Fruit fly (Drosophila melanogaster): ENCODE results near the gene nis.

The nis gene

dm6 chr2L:1629206-1629959, 42.4 kb upstream of the nis start (continued):
- TF ChIP-seq CG9932 (GFP tag; IDR thresholded peaks at IDR 0.05) (peak; percentile 79), CG6791 (GFP tag; IDR thresholded peaks at IDR 0.05; ENCODE audit: partially characterized antibody) (no peak), kni (GFP tag; optimal IDR thresholded peaks at IDR 0.05) (no peak), ash1 (GFP tag; optimal IDR thresholded peaks at IDR 0.05) (no peak), E2f1 (GFP tag; IDR thresholded peaks at IDR 0.05) (peak; percentile 62), Nf-YC (tag; optimal IDR thresholded peaks at IDR 0.05) (peak; percentile 17), CG10959 (GFP tag; IDR thresholded peaks at IDR 0.05) (no peak), CG4617 (GFP tag; optimal IDR thresholded peaks at IDR 0.05; ENCODE audit: borderline replicate concordance) (no peak), Usf (GFP tag; optimal IDR thresholded peaks at IDR 0.05) (peak; percentile 61), hth (optimal IDR thresholded peaks at IDR 0.05) (no peak), Dbx (GFP tag; IDR thresholded peaks at IDR 0.05) (0 out of 3 replicates have a peak, but pooled peaks have one; percentile 62), luna (GFP tag; optimal IDR thresholded peaks at IDR 0.05) (no peak), CG33213 (GFP tag; optimal IDR thresholded peaks at IDR 0.05) (no peak), Ets97D (GFP tag; optimal IDR thresholded peaks at IDR 0.05) (no peak), toy (GFP tag; IDR thresholded peaks at IDR 0.05) (no peak), CG10274 (GFP tag; optimal IDR thresholded peaks at IDR 0.05) (peak; percentile 37), hb (GFP tag; IDR thresholded peaks at IDR 0.05; ENCODE audit: partially characterized antibody) (no peak), CG31441 (GFP tag; IDR thresholded peaks at IDR 0.05) (0 out of 2 replicates have a peak, but pooled peaks have one; percentile 23), ab (GFP tag; optimal IDR thresholded peaks at IDR 0.05) (no peak), ATbp (GFP tag; optimal IDR thresholded peaks at IDR 0.05) (peak; percentile 1), CG2678 (tag; optimal IDR thresholded peaks at IDR 0.05) (peak; percentile 72), slbo (GFP tag; IDR thresholded peaks at IDR 0.05) (peak; percentile 79), gcm (GFP tag; optimal IDR thresholded peaks at IDR 0.05) (no peak), dm (GFP tag; optimal IDR thresholded peaks at IDR 0.05) (no peak), zen2 (GFP tag; IDR thresholded peaks at IDR 0.05; ENCODE audit: partially characterized antibody) (no peak), jigr1 (GFP tag; IDR thresholded peaks at IDR 0.05) (no peak), CG10543 (GFP tag; optimal IDR thresholded peaks at IDR 0.05) (peak; percentile 9), NC2β (GFP tag; optimal IDR thresholded peaks at IDR 0.05) (no peak), CG10654 (GFP tag; optimal IDR thresholded peaks at IDR 0.05) (peak; percentile 15), Sox100B (GFP tag; optimal IDR thresholded peaks at IDR 0.05) (no peak), CG31388 (GFP tag; optimal IDR thresholded peaks at IDR 0.05) (no peak), Antp (GFP tag; optimal IDR thresholded peaks at IDR 0.05) (no peak), CTCF (GFP tag; optimal IDR thresholded peaks at IDR 0.05) (no peak), Hr3 (GFP tag; optimal IDR thresholded peaks at IDR 0.05) (peak; percentile 38), vvl (GFP tag; IDR thresholded peaks at IDR 0.05) (peak; percentile 74), bbx (GFP tag; IDR thresholded peaks at IDR 0.05; ENCODE audit: partially characterized antibody) (no peak), sima (GFP tag; optimal IDR thresholded peaks at IDR 0.05) (no peak), stwl (tag; optimal IDR thresholded peaks at IDR 0.05) (no peak), CG8765 (GFP tag; IDR thresholded peaks at IDR 0.05) (no peak; the same call in 1 of the 2 replicates), cwo (GFP tag; optimal IDR thresholded peaks at IDR 0.05) (peak; percentile 66), gsb-n (tag; optimal IDR thresholded peaks at IDR 0.05) (no peak), disco-r (GFP tag; optimal IDR thresholded peaks at IDR 0.05) (no peak), croc (GFP tag; conservative IDR thresholded peaks at IDR 0.05) (no peak), CG8281 (tag; optimal IDR thresholded peaks at IDR 0.05) (no peak), dpn (GFP tag; optimal IDR thresholded peaks at IDR 0.05) (peak; percentile 24 to 50), ems (GFP tag; optimal IDR thresholded peaks at IDR 0.05) (peak; percentile 12), CG12942 (GFP tag; optimal IDR thresholded peaks at IDR 0.05) (no peak), Mes4 (GFP tag; optimal IDR thresholded peaks at IDR 0.05) (no peak), CG11093 (GFP tag; IDR thresholded peaks at IDR 0.05) (0 out of 3 replicates have a peak, but pooled peaks have one; percentile 22), CG8388 (GFP tag; optimal IDR thresholded peaks at IDR 0.05) (no peak), CG31224 (GFP tag; IDR thresholded peaks at IDR 0.05) (peak; percentile 29; the same call in 1 of the 2 replicates)
